Worm (Caenorhabditis elegans): ENCODE data around the gene zipt-2.3.

zipt-2.3 gene

ce11 chrII:13664993-13665680, 50.5 kb downstream of the zipt-2.3 start:
- TF ChIP-seq elt-3 (tag; optimal IDR thresholded peaks at IDR 0.05) (peak in 1 of 3 experiments; percentile 62), nfya-1 (tag; optimal IDR thresholded peaks at IDR 0.05; ENCODE audit: insufficient read depth) (peak; percentile 27), lsy-12 (tag; optimal IDR thresholded peaks at IDR 0.05) (no peak), ceh-28 (tag; optimal IDR thresholded peaks at IDR 0.05) (no peak), nhr-76 (tag; optimal IDR thresholded peaks at IDR 0.05) (peak; percentile 9), pqm-1 (tag; optimal IDR thresholded peaks at IDR 0.05) (peak; percentile 93), lin-15B (tag; optimal IDR thresholded peaks at IDR 0.05) (no peak), pha-4 (tag; optimal IDR thresholded peaks at IDR 0.05) (peak; percentile 33), elt-2 (tag; optimal IDR thresholded peaks at IDR 0.05) (peak; percentile 98), jun-1 (tag; optimal IDR thresholded peaks at IDR 0.05) (peak; percentile 74)

- TF ChIP-seq jun-1 (tag; optimal IDR thresholded peaks at IDR 0.05) (peak; percentile 69), lin-15B (tag; optimal IDR thresholded peaks at IDR 0.05) (no peak), pqm-1 (tag; optimal IDR thresholded peaks at IDR 0.05) (peak; percentile 86), unc-39 (tag; optimal IDR thresholded peaks at IDR 0.05) (no peak), pha-4 (tag; optimal IDR thresholded peaks at IDR 0.05) (peak; percentile 41), elt-2 (tag; optimal IDR thresholded peaks at IDR 0.05) (peak; percentile 89)
Measured at ce11 chrII:13664416-13664815, 51.3 kb downstream of the zipt-2.3 start.
